Worm (Caenorhabditis elegans) whole organism, late embryonic: ENCODE data around the gene tsen-2.

ENCODE experiments used
- T23F11.4 ChIP-seq: fragments of 200-800 bp; sonication (Bioruptor generic); optimal IDR thresholded peaks from 2 replicates; lab custom pipeline; 2018; ENCODE audit warnings: mild to moderate bottlenecking, missing genetic modification characterization, missing compliant biosample characterization
- ceh-18 ChIP-seq: sonication (generic microtip); optimal IDR thresholded peaks from 2 replicates; lab custom pipeline; 2016; ENCODE audit warnings: missing genetic modification characterization, missing compliant biosample characterization
- ceh-24 ChIP-seq: sonication (generic microtip); optimal IDR thresholded peaks from 2 replicates; lab custom pipeline; 2016; ENCODE audit warnings: mild to moderate bottlenecking, missing genetic modification characterization, missing compliant biosample characterization
- elt-4 ChIP-seq: sonication (generic microtip); optimal IDR thresholded peaks from 2 replicates; lab custom pipeline; 2016; ENCODE audit warnings: missing genetic modification characterization, missing compliant biosample characterization
- fkh-6 ChIP-seq: sonication (generic microtip); optimal IDR thresholded peaks from 2 replicates; lab custom pipeline; 2016; ENCODE audit warnings: missing genetic modification characterization, missing compliant biosample characterization
- hlh-13 ChIP-seq: fragments of 200-800 bp; sonication (Bioruptor generic); optimal IDR thresholded peaks from 2 replicates; lab custom pipeline; 2018; ENCODE audit warnings: mild to moderate bottlenecking, missing genetic modification characterization, missing compliant biosample characterization
- lim-6 ChIP-seq: sonication (generic microtip); optimal IDR thresholded peaks from 2 replicates; lab custom pipeline; 2016; ENCODE audit warnings: missing genetic modification characterization, missing compliant biosample characterization
- lin-11 ChIP-seq: fragments of 200-800 bp; sonication (Bioruptor generic); optimal IDR thresholded peaks from 2 replicates; lab custom pipeline; 2018; ENCODE audit warnings: mild to moderate bottlenecking, missing genetic modification characterization, missing compliant biosample characterization
- nhr-11 ChIP-seq: fragments of 150-350 bp; optimal IDR thresholded peaks from 2 replicates; lab custom pipeline; 2014; ENCODE audit warnings: missing biosample characterization, missing genetic modification characterization
- pha-4 ChIP-seq: fragments of 150-350 bp; optimal IDR thresholded peaks from 2 replicates; lab custom pipeline; 2018; ENCODE audit warnings: missing biosample characterization, missing genetic modification reagents, missing genetic modification characterization
- rnt-1 ChIP-seq: sonication (generic microtip); optimal IDR thresholded peaks from 2 replicates; lab custom pipeline; 2016; ENCODE audit warnings: missing genetic modification characterization, missing compliant biosample characterization
- unc-86 ChIP-seq: sonication (generic microtip); optimal IDR thresholded peaks from 2 replicates; lab custom pipeline; 2016; ENCODE audit warnings: missing genetic modification characterization, missing compliant biosample characterization
- zip-5 ChIP-seq: sonication (generic microtip); optimal IDR thresholded peaks from 2 replicates; lab custom pipeline; 2016; ENCODE audit warnings: missing genetic modification characterization, missing compliant biosample characterization

DNA sequence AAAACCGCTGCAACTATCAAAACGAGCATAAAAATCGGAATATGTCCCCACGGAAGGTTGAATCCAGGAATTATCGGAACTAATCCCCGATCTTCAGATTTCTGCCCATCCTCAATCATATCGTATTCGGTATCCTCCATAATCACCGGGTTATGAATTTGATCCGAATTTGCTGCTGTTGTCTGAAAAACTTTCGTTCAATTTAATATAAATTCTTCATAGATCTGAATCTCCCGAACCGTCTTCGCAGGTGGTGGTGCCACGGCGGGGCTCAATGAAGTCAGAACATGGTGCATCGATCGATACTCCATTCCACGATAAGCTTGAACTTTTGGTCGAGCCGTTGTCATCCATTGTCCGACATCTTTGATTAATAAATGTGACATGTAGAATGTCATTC lies 41.2 kb downstream of the tsen-2 start:
- TF ChIP-seq elt-4 (tag; lab: Kevin White, UChicago) = no peak
- TF ChIP-seq zip-5 (tag; lab: Kevin White, UChicago) = no peak
- no peak for TF ChIP-seq ceh-18 (tag; lab: Kevin White, UChicago)
- TF ChIP-seq unc-86 (tag; lab: Kevin White, UChicago) = no peak
- TF ChIP-seq ceh-24 (tag; lab: Kevin White, UChicago) = no peak
- TF ChIP-seq T23F11.4 = no peak
- TF ChIP-seq lin-11 (tag; lab: Kevin White, UChicago) = no peak
- TF ChIP-seq pha-4 = no peak
- TF ChIP-seq nhr-11 = no peak
- TF ChIP-seq lim-6 (tag; lab: Kevin White, UChicago) = no peak
- TF ChIP-seq rnt-1 (tag; lab: Kevin White, UChicago) = no peak
- TF ChIP-seq hlh-13 (GFP tag; lab: Kevin White, UChicago) = no peak
- no peak for TF ChIP-seq fkh-6 (tag; lab: Kevin White, UChicago)
